Worm (Caenorhabditis elegans): ENCODE data around the gene str-35.
A peak's percentile ranks its signal among the peaks of the same experiment; 100 is the strongest.

Gene str-35

DNA sequence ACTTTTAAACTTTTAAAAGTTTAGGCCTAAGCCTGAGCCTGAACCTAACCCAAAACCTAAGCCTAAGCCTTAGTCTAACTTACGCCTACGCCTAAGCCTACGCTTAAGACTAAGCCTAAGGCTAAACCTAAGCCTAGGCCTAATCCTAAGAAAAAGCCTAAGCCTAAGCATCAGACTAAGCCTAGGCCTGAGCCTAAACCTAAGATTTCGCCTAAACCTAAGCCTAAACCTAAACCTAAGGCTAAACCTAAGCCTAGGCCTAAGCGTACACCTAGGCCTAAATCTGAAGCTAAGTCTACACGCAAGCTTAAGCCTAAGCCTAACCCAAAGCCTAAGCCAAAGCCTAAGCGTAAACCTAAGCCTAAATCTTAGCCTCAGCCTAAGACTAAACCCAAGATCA lies 35.7 kb downstream of the str-35 start:
- no peak for TF ChIP-seq mes-4 (tag; optimal IDR thresholded peaks at IDR 0.05)
- no peak for TF ChIP-seq hrde-1 (tag; optimal IDR thresholded peaks at IDR 0.05; ENCODE audit: borderline replicate concordance)
- no peak for TF ChIP-seq Y53F4B.3 (GFP tag; IDR thresholded peaks at IDR 0.05)
- no peak for TF ChIP-seq Y53G8AR.9 (GFP tag; conservative IDR thresholded peaks at IDR 0.05)
- TF ChIP-seq ztf-18 (tag; optimal IDR thresholded peaks at IDR 0.05) = no peak
- 0 out of 2 replicates have a peak, but pooled peaks have one; percentile 16 for TF ChIP-seq nfyb-1 (GFP tag; IDR thresholded peaks at IDR 0.05)
- TF ChIP-seq B0035.1 (tag; optimal IDR thresholded peaks at IDR 0.05) = no peak

DNA sequence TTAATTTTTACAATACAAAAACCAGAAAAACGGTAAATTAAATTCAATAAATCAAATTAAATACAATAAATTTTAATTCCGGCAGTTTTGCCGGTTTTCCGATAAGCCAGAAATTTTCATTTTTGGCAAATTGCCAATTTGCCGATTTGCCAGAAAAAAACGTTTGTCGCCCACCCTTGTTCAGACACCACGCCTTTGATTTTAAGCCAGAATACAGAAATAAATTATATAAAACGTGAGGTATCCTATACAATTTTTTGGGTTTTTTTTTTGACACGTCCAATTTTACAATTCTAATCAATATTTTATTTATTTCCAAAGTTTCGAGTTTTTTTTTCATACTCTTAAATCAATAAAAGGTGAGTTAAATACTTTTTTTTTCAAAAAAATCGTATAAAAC lies 38.1 kb downstream of the str-35 start, which contains the start of gene T28F12.1:
Gene T28F12.1, plus strand, starts transcription at position 301 of the 400 bp plus-strand sequence.
- TF ChIP-seq unc-130 (GFP tag; optimal IDR thresholded peaks at IDR 0.05) = no peak
- TF ChIP-seq ekl-4 (GFP tag; IDR thresholded peaks at IDR 0.05) = no peak
- no peak for TF ChIP-seq F57C9.4 (tag; optimal IDR thresholded peaks at IDR 0.05)
- no peak for TF ChIP-seq zfh-2 (GFP tag; conservative IDR thresholded peaks at IDR 0.05)
- TF ChIP-seq Y79H2A.3 (GFP tag; conservative IDR thresholded peaks at IDR 0.05) = no peak
- no peak for TF ChIP-seq nfya-1 (tag; optimal IDR thresholded peaks at IDR 0.05; ENCODE audit: borderline replicate concordance, insufficient read depth)
- TF ChIP-seq lin-40 (tag; optimal IDR thresholded peaks at IDR 0.05) = no peak

DNA sequence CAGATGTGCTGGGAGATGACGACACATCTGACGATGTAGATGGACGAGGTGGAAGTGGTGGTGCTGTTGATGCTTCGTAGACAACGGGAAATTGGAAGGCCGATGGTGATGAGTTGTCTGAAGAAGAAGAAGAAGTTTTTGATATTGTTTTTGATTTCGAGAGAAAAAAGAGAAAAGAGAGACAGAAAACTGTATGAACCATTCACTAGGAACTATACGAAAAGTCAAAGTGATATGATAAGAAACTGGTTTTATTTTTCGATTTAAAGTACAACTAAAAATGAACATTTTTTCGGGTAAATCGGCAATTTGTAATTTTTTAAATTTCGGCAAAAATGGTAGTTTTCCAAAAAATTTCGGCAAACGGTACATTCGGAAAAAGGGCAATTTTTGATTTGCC lies 44.0 kb downstream of the str-35 start:
- TF ChIP-seq lag-1 (GFP tag; IDR thresholded peaks at IDR 0.05) (no peak), lin-54 (GFP tag; optimal IDR thresholded peaks at IDR 0.05) (no peak), hlh-26 (GFP tag; conservative IDR thresholded peaks at IDR 0.05) (no peak), nhr-90 (tag; optimal IDR thresholded peaks at IDR 0.05) (no peak), nhr-80 (tag; optimal IDR thresholded peaks at IDR 0.05) (no peak), B0261.1 (tag; optimal IDR thresholded peaks at IDR 0.05) (no peak), rcor-1 (GFP tag; IDR thresholded peaks at IDR 0.05) (no peak), lsy-27 (tag; optimal IDR thresholded peaks at IDR 0.05; ENCODE audit: borderline replicate concordance, insufficient read depth) (no peak), mcd-1 (GFP tag; IDR thresholded peaks at IDR 0.05) (no peak), pbrm-1 (GFP tag; IDR thresholded peaks at IDR 0.05) (no peak), F57C9.4 (tag; optimal IDR thresholded peaks at IDR 0.05) (no peak), sdz-38 (tag; optimal IDR thresholded peaks at IDR 0.05) (no peak), ekl-4 (GFP tag; IDR thresholded peaks at IDR 0.05) (no peak), somi-1 (GFP tag; optimal IDR thresholded peaks at IDR 0.05) (no peak), dpl-1 (GFP tag; optimal IDR thresholded peaks at IDR 0.05) (no peak)

DNA sequence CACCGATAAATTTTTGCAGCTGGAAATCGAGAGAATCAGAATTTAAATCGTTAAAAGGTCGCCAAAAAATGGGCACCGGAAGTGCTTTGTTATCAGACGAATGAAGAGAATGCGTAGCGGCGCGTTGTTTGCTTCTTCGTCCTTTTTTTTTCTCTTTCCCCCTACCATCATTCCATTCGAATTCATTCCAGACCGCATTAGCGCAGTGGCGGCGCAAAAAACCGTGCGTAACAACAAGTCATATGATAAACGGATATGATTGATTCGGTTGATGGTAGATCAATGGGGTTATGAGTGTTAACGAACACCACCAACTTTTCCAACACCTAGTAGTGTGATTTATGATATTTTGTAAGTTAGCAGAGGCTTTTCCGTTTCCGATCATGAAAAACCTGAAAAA lies 48.7 kb downstream of the str-35 start:
- TF ChIP-seq hlh-26 (GFP tag; conservative IDR thresholded peaks at IDR 0.05) = no peak
- TF ChIP-seq hsf-1 (GFP tag; IDR thresholded peaks at IDR 0.05) = no peak
- TF ChIP-seq xnd-1 (tag; optimal IDR thresholded peaks at IDR 0.05) = no peak
- TF ChIP-seq F10E7.11 (tag; optimal IDR thresholded peaks at IDR 0.05) = no peak
- TF ChIP-seq mel-28 (tag; optimal IDR thresholded peaks at IDR 0.05; ENCODE audit: borderline replicate concordance) = no peak
- no peak for TF ChIP-seq ccch-3 (GFP tag; optimal IDR thresholded peaks at IDR 0.05)
- TF ChIP-seq lin-40 (tag; optimal IDR thresholded peaks at IDR 0.05) = no peak
- no peak for TF ChIP-seq nhr-27 (tag; optimal IDR thresholded peaks at IDR 0.05)
- no peak for TF ChIP-seq ceh-58 (GFP tag; IDR thresholded peaks at IDR 0.05)
- no peak for TF ChIP-seq ama-1 (optimal IDR thresholded peaks at IDR 0.05)
- TF ChIP-seq ama-1 (GFP tag; optimal IDR thresholded peaks at IDR 0.05) = no peak
- no peak for TF ChIP-seq F39B2.1 (GFP tag; IDR thresholded peaks at IDR 0.05)
- no peak for TF ChIP-seq ceh-79 (tag; optimal IDR thresholded peaks at IDR 0.05)
- TF ChIP-seq lsl-1 (GFP tag; optimal IDR thresholded peaks at IDR 0.05) = no peak
- no peak for TF ChIP-seq bed-2 (GFP tag; IDR thresholded peaks at IDR 0.05)
- no peak for TF ChIP-seq zim-3 (tag; optimal IDR thresholded peaks at IDR 0.05)
- TF ChIP-seq ztf-6 (GFP tag; IDR thresholded peaks at IDR 0.05) = no peak
- no peak for TF ChIP-seq Y53F4B.3 (GFP tag; IDR thresholded peaks at IDR 0.05)
- TF ChIP-seq lin-54 (GFP tag; optimal IDR thresholded peaks at IDR 0.05) = no peak

Measured in whole organism, young adult.